Worm (Caenorhabditis elegans) whole organism, early embryonic: ENCODE measurements around the gene F59F5.7.

Source experiments
- B0310.2 ChIP-seq: sonication (generic microtip); optimal IDR thresholded peaks from 2 replicates; lab custom pipeline; 2016; ENCODE audit warnings: mild to moderate bottlenecking, missing genetic modification characterization, missing compliant biosample characterization
- F13C5.2 ChIP-seq: sonication (generic microtip); optimal IDR thresholded peaks from 2 replicates; lab custom pipeline; 2017; ENCODE audit warnings: mild to moderate bottlenecking, missing genetic modification characterization, inconsistent platforms, missing compliant biosample characterization
- aly-1 ChIP-seq: sonication (generic microtip); optimal IDR thresholded peaks from 2 replicates; lab custom pipeline; 2016; ENCODE audit warnings: missing genetic modification characterization, missing compliant biosample characterization
- ama-1 ChIP-seq: fragments of 150-350 bp; optimal IDR thresholded peaks from 2 replicates; lab custom pipeline; 2014
- ceh-13 ChIP-seq: fragments of 200-800 bp; sonication (Bioruptor generic); optimal IDR thresholded peaks from 2 replicates; lab custom pipeline; 2018; ENCODE audit warnings: mild to moderate bottlenecking, missing genetic modification characterization, missing compliant biosample characterization
- ceh-36 ChIP-seq: sonication (generic microtip); optimal IDR thresholded peaks from 2 replicates; lab custom pipeline; 2016; ENCODE audit warnings: missing genetic modification characterization, inconsistent platforms, missing compliant biosample characterization
- flt-1 ChIP-seq: fragments of 200-800 bp; sonication (Bioruptor generic); IDR thresholded peaks from 2 replicates; pipeline ENCODE4 v1.3.6; 2022; ENCODE audit warnings: missing genetic modification characterization, missing compliant biosample characterization
- hmg-4 ChIP-seq: fragments of 200-800 bp; sonication (Bioruptor generic); optimal IDR thresholded peaks from 2 replicates; lab custom pipeline; 2018; ENCODE audit warnings: mild to moderate bottlenecking, missing genetic modification characterization, missing compliant biosample characterization
- pes-1 ChIP-seq: fragments of 200-800 bp; sonication (Bioruptor generic); IDR thresholded peaks from 2 replicates; pipeline ENCODE4 v1.3.6; 2022; ENCODE audit warnings: missing genetic modification reagents, missing genetic modification characterization, missing compliant biosample characterization
- tbx-37 ChIP-seq: fragments of 200-800 bp; sonication (Bioruptor generic); conservative IDR thresholded peaks from 2 replicates; pipeline ENCODE4 v1.3.6; 2022; ENCODE audit warnings: missing genetic modification reagents, missing genetic modification characterization, missing compliant biosample characterization

DNA sequence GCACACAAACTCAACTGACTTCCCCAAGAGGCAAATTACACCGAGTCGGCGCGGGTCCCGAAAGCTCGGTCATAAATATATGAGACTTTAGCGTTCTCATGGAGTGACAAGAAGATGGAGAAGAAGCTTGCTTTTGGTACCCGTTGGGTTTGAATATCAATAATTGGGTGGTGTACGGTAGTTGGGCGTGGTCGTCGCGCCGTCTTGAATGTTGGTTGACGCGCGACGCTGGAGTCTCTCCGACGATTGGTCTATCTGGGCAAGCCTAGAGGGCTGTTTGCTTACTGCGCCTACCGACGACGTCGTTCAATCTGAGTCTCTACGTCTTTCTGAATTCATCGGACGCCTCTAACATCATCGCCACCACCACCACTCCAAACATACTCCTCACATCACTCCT, 44.5 kb upstream of the F59F5.7 start:
- TF ChIP-seq hmg-4 (GFP tag; lab: Kevin White, UChicago) = no peak
- TF ChIP-seq ceh-36 = no peak
- no peak for TF ChIP-seq pes-1 (GFP tag; lab: Robert Waterston, UW)
- TF ChIP-seq F13C5.2 = no peak
- TF ChIP-seq flt-1 = no peak
- TF ChIP-seq ceh-13 = no peak
- no peak for TF ChIP-seq aly-1
- no peak for TF ChIP-seq B0310.2
- TF ChIP-seq ama-1 (lab: Kevin White, UChicago) = no peak
- no peak for TF ChIP-seq tbx-37
